Worm (Caenorhabditis elegans) whole organism, L4 larva: ENCODE data around the gene rpl-36.

Source experiments
- F26F4.8 ChIP-seq: fragments of 200-800 bp; sonication (Bioruptor generic); conservative IDR thresholded peaks from 2 replicates; pipeline ENCODE4 v1.3.6; 2022; ENCODE audit warnings: missing genetic modification characterization, missing compliant biosample characterization
- T26A8.4 ChIP-seq: fragments of 200-800 bp; sonication (Bioruptor generic); IDR thresholded peaks from 2 replicates; pipeline ENCODE4 v1.3.6; 2022; ENCODE audit warnings: missing genetic modification characterization, missing compliant biosample characterization
- Y75B8A.6 ChIP-seq: fragments of 200-800 bp; sonication (Bioruptor generic); IDR thresholded peaks from 2 replicates; pipeline ENCODE4 v1.3.6; 2022; ENCODE audit warnings: missing genetic modification reagents, missing genetic modification characterization, missing compliant biosample characterization
- ZK546.5 ChIP-seq, 2 experiments: sonication (generic microtip); optimal IDR thresholded peaks; 2 replicates each; lab custom pipeline; 2017; ENCODE audit warnings: missing biosample characterization in 2 of 2, missing genetic modification characterization in 2 of 2
- aha-1 ChIP-seq: fragments of 150-350 bp; peaks from one replicate; lab custom pipeline; 2014; ENCODE audit warnings: missing biosample characterization, missing genetic modification characterization
- ama-1 ChIP-seq: fragments of 150-350 bp; optimal IDR thresholded peaks from 2 replicates; lab custom pipeline; 2014; ENCODE audit warnings: inconsistent platforms, mixed read lengths
- arid-1 ChIP-seq: fragments of 200-800 bp; sonication (Bioruptor generic); conservative IDR thresholded peaks from 2 replicates; pipeline ENCODE4 v1.3.6; 2022; ENCODE audit warnings: missing genetic modification reagents, missing genetic modification characterization, missing compliant biosample characterization
- ceh-20 ChIP-seq: fragments of 200-800 bp; sonication (Bioruptor generic); IDR thresholded peaks from 2 replicates; pipeline ENCODE4 v1.3.6; 2022; ENCODE audit warnings: missing genetic modification reagents, missing genetic modification characterization, missing compliant biosample characterization
- ceh-62 ChIP-seq: sonication (generic microtip); optimal IDR thresholded peaks from 2 replicates; lab custom pipeline; 2017; ENCODE audit warnings: missing biosample characterization, missing genetic modification characterization
- ceh-82 ChIP-seq: sonication (generic microtip); optimal IDR thresholded peaks from 2 replicates; lab custom pipeline; 2017; ENCODE audit warnings: missing biosample characterization, missing genetic modification characterization
- ctbp-1 ChIP-seq: fragments of 200-800 bp; sonication (Bioruptor generic); IDR thresholded peaks from 2 replicates; pipeline ENCODE4 v1.3.6; 2022; ENCODE audit warnings: missing genetic modification reagents, missing genetic modification characterization, missing compliant biosample characterization
- daf-12 ChIP-seq: fragments of 150-350 bp; optimal IDR thresholded peaks from 2 replicates; lab custom pipeline; 2014; ENCODE audit warnings: missing biosample characterization, missing genetic modification reagents, missing genetic modification characterization
- daf-19 ChIP-seq: fragments of 200-800 bp; sonication (Bioruptor generic); conservative IDR thresholded peaks from 2 replicates; pipeline ENCODE4 v1.3.6; 2022; ENCODE audit warnings: missing genetic modification characterization, missing compliant biosample characterization
- daf-8 ChIP-seq: fragments of 200-800 bp; sonication (Bioruptor generic); IDR thresholded peaks from 2 replicates; pipeline ENCODE4 v1.3.6; 2022; ENCODE audit warnings: missing genetic modification characterization, missing compliant biosample characterization
- dmd-6 ChIP-seq: fragments of 200-800 bp; sonication (Bioruptor generic); IDR thresholded peaks from 2 replicates; pipeline ENCODE4 v1.3.6; 2022; ENCODE audit warnings: missing genetic modification reagents, missing genetic modification characterization, missing compliant biosample characterization
- dmd-8 ChIP-seq: fragments of 200-800 bp; sonication (Bioruptor generic); IDR thresholded peaks from 2 replicates; pipeline ENCODE4 v1.3.6; 2022; ENCODE audit warnings: missing genetic modification characterization, missing compliant biosample characterization
- duxl-1 ChIP-seq: sonication (generic microtip); optimal IDR thresholded peaks from 2 replicates; lab custom pipeline; 2016; ENCODE audit warnings: mild to moderate bottlenecking, missing genetic modification characterization, moderate library complexity, missing compliant biosample characterization; ENCODE audit not compliant: poor library complexity
- dve-1 ChIP-seq: sonication (generic microtip); optimal IDR thresholded peaks from 2 replicates; lab custom pipeline; 2017; ENCODE audit warnings: antibody characterized with exemption, mild to moderate bottlenecking, missing genetic modification characterization, missing compliant biosample characterization; ENCODE audit not compliant: insufficient read depth
- egl-27 ChIP-seq: sonication (generic microtip); optimal IDR thresholded peaks from 3 replicates; lab custom pipeline; 2017; ENCODE audit warnings: missing biosample characterization, missing genetic modification reagents, missing genetic modification characterization
- egl-43 ChIP-seq: fragments of 200-800 bp; sonication (Bioruptor generic); IDR thresholded peaks from 2 replicates; pipeline ENCODE4 v1.3.6; 2022; ENCODE audit warnings: missing genetic modification reagents, missing genetic modification characterization, missing compliant biosample characterization
- hif-1 ChIP-seq, 2 experiments: sonication (generic microtip); optimal IDR thresholded peaks; 2 replicates each; lab custom pipeline; 2016 to 2017; ENCODE audit warnings: missing compliant biosample characterization in 2 of 2, missing genetic modification characterization in 2 of 2, missing genetic modification reagents in 2 of 2, missing genotype in 2 of 2, mild to moderate bottlenecking in 1 of 2
- lin-1 ChIP-seq: fragments of 200-800 bp; sonication (Bioruptor generic); IDR thresholded peaks from 2 replicates; pipeline ENCODE4 v1.3.6; 2022; ENCODE audit warnings: missing genetic modification reagents, missing genetic modification characterization, missing compliant biosample characterization
- lin-29 ChIP-seq: fragments of 200-800 bp; sonication (Bioruptor generic); IDR thresholded peaks from 2 replicates; pipeline ENCODE4 v1.3.6; 2022; ENCODE audit warnings: missing genetic modification reagents, missing genetic modification characterization, missing compliant biosample characterization
- lin-38 ChIP-seq: fragments of 200-800 bp; sonication (Bioruptor generic); IDR thresholded peaks from 2 replicates; pipeline ENCODE4 v1.3.6; 2022; ENCODE audit warnings: missing genetic modification reagents, missing genetic modification characterization, missing compliant biosample characterization
- lin-39 ChIP-seq: fragments of 150-350 bp; optimal IDR thresholded peaks from 2 replicates; lab custom pipeline; 2014; ENCODE audit warnings: missing biosample characterization, missing genetic modification reagents, missing genetic modification characterization
- lir-3 ChIP-seq: sonication (generic microtip); optimal IDR thresholded peaks from 2 replicates; lab custom pipeline; 2016; ENCODE audit warnings: mild to moderate bottlenecking, missing genetic modification characterization, missing compliant biosample characterization
- madf-9 ChIP-seq: fragments of 200-800 bp; sonication (Bioruptor generic); conservative IDR thresholded peaks from 2 replicates; pipeline ENCODE4 v1.3.6; 2022; ENCODE audit warnings: missing genetic modification reagents, missing genetic modification characterization, missing compliant biosample characterization
- mdl-1 ChIP-seq, 2 experiments: fragments of 150-350 bp in 1 of 2; sonication (generic microtip) in 1 of 2; optimal IDR thresholded peaks; 2 replicates each; lab custom pipeline; 2014 to 2017; ENCODE audit warnings: missing biosample characterization in 2 of 2, missing genetic modification characterization in 2 of 2
- mdt-29 ChIP-seq: fragments of 200-800 bp; sonication (Bioruptor generic); IDR thresholded peaks from 2 replicates; pipeline ENCODE4 v1.3.6; 2022; ENCODE audit warnings: missing genetic modification reagents, missing genetic modification characterization, missing compliant biosample characterization
- mes-2 ChIP-seq: sonication (generic microtip); optimal IDR thresholded peaks from 2 replicates; lab custom pipeline; 2016; ENCODE audit warnings: missing genotype, mild to moderate bottlenecking, missing genetic modification characterization, missing compliant biosample characterization; ENCODE audit not compliant: poor library complexity, severe bottlenecking
- mxl-3 ChIP-seq: fragments of 200-800 bp; sonication (Bioruptor generic); optimal IDR thresholded peaks from 2 replicates; lab custom pipeline; 2018; ENCODE audit warnings: mild to moderate bottlenecking, missing genetic modification characterization, missing compliant biosample characterization
- nhr-10 ChIP-seq: fragments of 150-350 bp; optimal IDR thresholded peaks from 2 replicates; lab custom pipeline; 2014; ENCODE audit warnings: missing biosample characterization, missing genetic modification characterization
- nhr-102 ChIP-seq: sonication (generic microtip); optimal IDR thresholded peaks from 2 replicates; lab custom pipeline; 2016; ENCODE audit warnings: mild to moderate bottlenecking, missing genetic modification characterization, moderate library complexity, missing compliant biosample characterization
- nhr-11 ChIP-seq: fragments of 150-350 bp; optimal IDR thresholded peaks from 2 replicates; lab custom pipeline; 2014; ENCODE audit warnings: missing biosample characterization, missing genetic modification characterization
- nhr-111 ChIP-seq: fragments of 200-800 bp; sonication (Bioruptor generic); optimal IDR thresholded peaks from 2 replicates; lab custom pipeline; 2018; ENCODE audit warnings: mild to moderate bottlenecking, missing genetic modification characterization, missing compliant biosample characterization
- nhr-42 ChIP-seq: fragments of 200-800 bp; sonication (Bioruptor generic); IDR thresholded peaks from 2 replicates; pipeline ENCODE4 v1.3.6; 2022; ENCODE audit warnings: missing genetic modification characterization, missing compliant biosample characterization
- pqm-1 ChIP-seq: sonication (generic microtip); optimal IDR thresholded peaks from 2 replicates; lab custom pipeline; 2017; ENCODE audit warnings: missing biosample characterization, missing genetic modification characterization
- saeg-2 ChIP-seq: fragments of 200-800 bp; sonication (Bioruptor generic); IDR thresholded peaks from 2 replicates; pipeline ENCODE4 v1.3.6; 2022; ENCODE audit warnings: missing genetic modification reagents, missing genetic modification characterization, missing compliant biosample characterization
- set-16 ChIP-seq: fragments of 200-800 bp; sonication (Bioruptor generic); IDR thresholded peaks from 2 replicates; pipeline ENCODE4 v1.3.6; 2022; ENCODE audit warnings: missing genetic modification reagents, missing genetic modification characterization, missing compliant biosample characterization
- skn-1 ChIP-seq: fragments of 150-350 bp; optimal IDR thresholded peaks from 2 replicates; lab custom pipeline; 2014; ENCODE audit warnings: missing biosample characterization, missing genetic modification characterization
- snpc-1.2 ChIP-seq: fragments of 200-800 bp; sonication (Bioruptor generic); IDR thresholded peaks from 2 replicates; pipeline ENCODE4 v1.3.6; 2022; ENCODE audit warnings: missing genetic modification reagents, missing genetic modification characterization, missing compliant biosample characterization
- tra-1 ChIP-seq: fragments of 200-800 bp; sonication (Bioruptor generic); IDR thresholded peaks from 2 replicates; pipeline ENCODE4 v1.3.6; 2022; ENCODE audit warnings: missing genetic modification reagents, missing genetic modification characterization, missing compliant biosample characterization
- unc-130 ChIP-seq: sonication (generic microtip); optimal IDR thresholded peaks from 2 replicates; lab custom pipeline; 2016; ENCODE audit warnings: missing genetic modification reagents, missing genetic modification characterization, missing compliant biosample characterization
- vab-7 ChIP-seq: fragments of 200-800 bp; sonication (Bioruptor generic); IDR thresholded peaks from 2 replicates; pipeline ENCODE4 v1.3.6; 2022; ENCODE audit warnings: missing genetic modification reagents, missing genetic modification characterization, missing compliant biosample characterization
- zfp-2 ChIP-seq: sonication (generic microtip); optimal IDR thresholded peaks from 2 replicates; lab custom pipeline; 2016; ENCODE audit warnings: mild to moderate bottlenecking, missing genetic modification characterization, missing compliant biosample characterization
- zfp-3 ChIP-seq: fragments of 200-800 bp; sonication (Bioruptor generic); conservative IDR thresholded peaks from 2 replicates; pipeline ENCODE4 v1.3.6; 2022; ENCODE audit warnings: missing genetic modification reagents, missing genetic modification characterization, missing compliant biosample characterization
- zip-11 ChIP-seq: fragments of 200-800 bp; sonication (Bioruptor generic); IDR thresholded peaks from 2 replicates; pipeline ENCODE4 v1.3.6; 2022; ENCODE audit warnings: missing genetic modification characterization, missing compliant biosample characterization
- ztf-11 ChIP-seq: fragments of 150-350 bp; optimal IDR thresholded peaks from 2 replicates; lab custom pipeline; 2014; ENCODE audit warnings: missing biosample characterization, missing genetic modification characterization
- ztf-7 ChIP-seq: fragments of 150-350 bp; optimal IDR thresholded peaks from 2 replicates; lab custom pipeline; 2014; ENCODE audit warnings: missing biosample characterization, missing genetic modification characterization

Gene rpl-36

ce11 chrIII:7140228-7140710 is 39.8 kb upstream of the rpl-36 start (continued):
- TF ChIP-seq mes-2 (tag; lab: Kevin White, UChicago) (peak; percentile 71), duxl-1 (tag; lab: Kevin White, UChicago) (peak; percentile 23), tra-1 (GFP tag; lab: Robert Waterston, UW) (no peak), daf-12 (tag; lab: Kevin White, UChicago) (no peak), mxl-3 (GFP tag; lab: Kevin White, UChicago) (no peak), snpc-1.2 (peak; percentile 50; the same call in 1 of the 2 replicates), Y75B8A.6 (no peak), ceh-82 (no peak), nhr-111 (GFP tag; lab: Kevin White, UChicago) (no peak), egl-43 (GFP tag; lab: Robert Waterston, UW) (peak; percentile 60; the same call in 1 of the 2 replicates), T26A8.4 (GFP tag; lab: Robert Waterston, UW) (peak; percentile 88), lin-1 (GFP tag; lab: Robert Waterston, UW) (no peak), daf-19 (GFP tag; lab: Robert Waterston, UW) (0 out of 2 replicates have a peak, but pooled peaks have one; percentile 34), saeg-2 (GFP tag; lab: Robert Waterston, UW) (no peak), egl-27 (tag; lab: Kevin White, UChicago) (no peak), nhr-102 (peak; percentile 57), ceh-20 (GFP tag; lab: Robert Waterston, UW) (no peak), ama-1 (lab: Kevin White, UChicago) (peak; percentile 69), hif-1 (tag; optimal IDR thresholded peaks at IDR 0.05; lab: Kevin White, UChicago) (no peak), ctbp-1 (no peak), dve-1 (tag; lab: Kevin White, UChicago) (peak; percentile 28), lin-38 (GFP tag; lab: Robert Waterston, UW) (peak; percentile 56), dmd-6 (GFP tag; lab: Robert Waterston, UW) (no peak), lir-3 (tag; lab: Kevin White, UChicago) (no peak), zip-11 (GFP tag; lab: Robert Waterston, UW) (no peak), vab-7 (GFP tag; lab: Robert Waterston, UW) (no peak), aha-1 (tag; lab: Kevin White, UChicago) (peak; percentile 79), set-16 (GFP tag; lab: Robert Waterston, UW) (no peak), zfp-2 (tag; lab: Kevin White, UChicago) (no peak), nhr-10 (tag; lab: Kevin White, UChicago) (no peak), nhr-11 (tag; lab: Kevin White, UChicago) (no peak), ztf-7 (no peak), pqm-1 (tag; lab: Kevin White, UChicago) (no peak), daf-8 (no peak), ZK546.5 (tag; optimal IDR thresholded peaks at IDR 0.05; lab: Kevin White, UChicago) (no peak), nhr-42 (GFP tag; lab: Robert Waterston, UW) (no peak), dmd-8 (peak; percentile 68; the same call in 1 of the 2 replicates), unc-130 (GFP tag; lab: Kevin White, UChicago) (peak; percentile 35), arid-1 (GFP tag; lab: Robert Waterston, UW) (peak; percentile 53), zfp-3 (GFP tag; lab: Robert Waterston, UW) (no peak)

ce11 chrIII:7141285-7141715 is 38.8 kb upstream of the rpl-36 start:
- TF ChIP-seq ztf-11 (tag; lab: Kevin White, UChicago): no peak
- no peak for TF ChIP-seq F26F4.8 (GFP tag; lab: Robert Waterston, UW)
- TF ChIP-seq tra-1 (GFP tag; lab: Robert Waterston, UW): no peak
- TF ChIP-seq egl-43 (GFP tag; lab: Robert Waterston, UW): peak; percentile 54
- peak; percentile 84; the same call in 1 of the 2 replicates for TF ChIP-seq mdt-29 (GFP tag; lab: Robert Waterston, UW)
- no peak for TF ChIP-seq skn-1
- TF ChIP-seq vab-7 (GFP tag; lab: Robert Waterston, UW): peak; percentile 36; the same call in 1 of the 2 replicates
- TF ChIP-seq madf-9 (GFP tag; lab: Robert Waterston, UW): peak; percentile 12; the same call in 1 of the 2 replicates
- peak; percentile 81 for TF ChIP-seq nhr-102
- no peak for TF ChIP-seq lin-39 (tag; lab: Kevin White, UChicago)
- TF ChIP-seq aha-1 (tag; lab: Kevin White, UChicago): peak; percentile 65
- no peak for TF ChIP-seq lin-29 (GFP tag; lab: Robert Waterston, UW)
- TF ChIP-seq mdl-1 (tag; optimal IDR thresholded peaks at IDR 0.05; lab: Kevin White, UChicago): peak; percentile 74 to 78
- no peak for TF ChIP-seq ceh-20 (GFP tag; lab: Robert Waterston, UW)
- peak; percentile 87 for TF ChIP-seq mes-2 (tag; lab: Kevin White, UChicago)
- peak; percentile 72; the same call in 1 of the 2 replicates for TF ChIP-seq lin-1 (GFP tag; lab: Robert Waterston, UW)
- no peak; the same call in 1 of the 2 replicates for TF ChIP-seq daf-19 (GFP tag; lab: Robert Waterston, UW)
- no peak for TF ChIP-seq zip-11 (GFP tag; lab: Robert Waterston, UW)
- peak; percentile 53 for TF ChIP-seq pqm-1 (tag; lab: Kevin White, UChicago)
- TF ChIP-seq nhr-11 (tag; lab: Kevin White, UChicago): no peak
- TF ChIP-seq ceh-62 (tag; lab: Kevin White, UChicago): no peak
